Fruit fly (Drosophila melanogaster): Measurements from ENCODE around the gene CG18170.
A peak's percentile ranks its signal among the peaks of the same experiment; 100 is the strongest.

Gene CG18170

DNA sequence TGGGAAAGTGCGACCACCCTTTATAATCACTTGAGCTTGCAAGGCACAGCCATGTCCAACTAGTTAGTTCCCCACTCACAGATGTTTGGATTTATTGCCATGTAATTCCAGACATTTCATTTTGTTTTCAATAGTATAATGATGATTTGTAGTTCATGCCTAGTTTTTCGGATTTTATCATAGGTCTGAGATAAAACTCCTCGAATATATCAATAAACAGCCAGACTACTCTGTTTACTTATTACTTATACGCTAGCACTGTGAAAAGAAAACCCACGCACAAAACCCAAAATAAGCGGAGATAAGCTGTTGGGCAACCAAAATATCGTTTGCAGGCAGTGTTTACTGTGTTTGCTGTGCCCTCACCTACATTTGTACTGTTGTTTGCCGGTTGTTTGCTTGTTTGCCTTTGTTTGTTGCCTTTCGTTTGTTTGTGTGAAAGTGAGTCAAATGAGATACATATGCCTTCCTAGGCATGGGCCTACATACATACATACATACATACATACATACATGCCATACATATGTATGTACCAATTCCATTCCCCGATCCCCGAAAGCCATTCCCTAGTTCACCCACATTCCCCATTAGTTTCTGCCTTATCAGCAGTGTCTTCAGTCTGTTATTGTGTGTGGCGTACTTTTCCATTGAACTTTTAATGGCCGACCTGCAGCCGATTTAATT is 23.4 kb upstream of the CG18170 start (continued):
- TF ChIP-seq CG31365 (tag; optimal IDR thresholded peaks at IDR 0.05) (peak; percentile 62), lbe (GFP tag; optimal IDR thresholded peaks at IDR 0.05) (no peak), CG2889 (GFP tag; IDR thresholded peaks at IDR 0.05) (0 out of 3 replicates have a peak, but pooled peaks have one; percentile 32), CG15479 (GFP tag; optimal IDR thresholded peaks at IDR 0.05) (peak; percentile 80), unpg (GFP tag; optimal IDR thresholded peaks at IDR 0.05) (peak; percentile 60), CG10321 (GFP tag; IDR thresholded peaks at IDR 0.05) (no peak), pros (GFP tag; optimal IDR thresholded peaks at IDR 0.05) (peak; percentile 48), CG10366 (GFP tag; IDR thresholded peaks at IDR 0.05) (peak; percentile 19), C15 (GFP tag; IDR thresholded peaks at IDR 0.05) (no peak), CG9437 (GFP tag; optimal IDR thresholded peaks at IDR 0.05) (peak; percentile 6), knrl (GFP tag; IDR thresholded peaks at IDR 0.05; ENCODE audit: partially characterized antibody) (no peak), CG18619 (GFP tag; optimal IDR thresholded peaks at IDR 0.05) (peak; percentile 60), CG5180 (GFP tag; optimal IDR thresholded peaks at IDR 0.05) (peak; percentile 74), CG1832 (GFP tag; optimal IDR thresholded peaks at IDR 0.05) (no peak), CG34422 (GFP tag; IDR thresholded peaks at IDR 0.05) (no peak), CG14965 (GFP tag; optimal IDR thresholded peaks at IDR 0.05; ENCODE audit: borderline replicate concordance) (peak; percentile 60), CG15011 (GFP tag; optimal IDR thresholded peaks at IDR 0.05) (peak; percentile 71), dimm (GFP tag; IDR thresholded peaks at IDR 0.05) (no peak), ash1 (GFP tag; optimal IDR thresholded peaks at IDR 0.05) (peak; percentile 57), CG2116 (GFP tag; optimal IDR thresholded peaks at IDR 0.05) (peak; percentile 58), Myb (GFP tag; optimal IDR thresholded peaks at IDR 0.05) (peak; percentile 39), BtbVII (GFP tag; optimal IDR thresholded peaks at IDR 0.05) (peak; percentile 53), MTF-1 (GFP tag; optimal IDR thresholded peaks at IDR 0.05; ENCODE audit: borderline replicate concordance) (peak; percentile 90), Atf3 (GFP tag; optimal IDR thresholded peaks at IDR 0.05) (peak; percentile 7), CG17912 (GFP tag; optimal IDR thresholded peaks at IDR 0.05) (peak; percentile 64), CG31441 (GFP tag; IDR thresholded peaks at IDR 0.05) (peak; percentile 62; the same call in 1 of the 2 replicates), CG12236 (GFP tag; optimal IDR thresholded peaks at IDR 0.05) (peak; percentile 48), trh (GFP tag; optimal IDR thresholded peaks at IDR 0.05) (peak; percentile 54), CG17359 (tag; optimal IDR thresholded peaks at IDR 0.05) (peak; percentile 78), CG5953 (GFP tag; IDR thresholded peaks at IDR 0.05) (no peak; the same call in none of the 2 replicates), dpn (GFP tag; optimal IDR thresholded peaks at IDR 0.05) (peak; percentile 50 to 54), CG10209 (GFP tag; optimal IDR thresholded peaks at IDR 0.05) (peak; percentile 81), danr (GFP tag; IDR thresholded peaks at IDR 0.05) (no peak), CG12769 (tag; optimal IDR thresholded peaks at IDR 0.05) (peak; percentile 50), gsb (GFP tag; IDR thresholded peaks at IDR 0.05) (no peak), vvl (GFP tag; IDR thresholded peaks at IDR 0.05) (peak; percentile 37), CG7372 (GFP tag; IDR thresholded peaks at IDR 0.05) (no peak), hth (optimal IDR thresholded peaks at IDR 0.05) (no peak), CG9215 (GFP tag; IDR thresholded peaks at IDR 0.05) (no peak), ttk (GFP tag; IDR thresholded peaks at IDR 0.05) (0 out of 2 replicates have a peak, but pooled peaks have one; percentile 17), exex (tag; optimal IDR thresholded peaks at IDR 0.05) (peak; percentile 20), CG7786 (GFP tag; optimal IDR thresholded peaks at IDR 0.05) (peak; percentile 46), CG3726 (GFP tag; IDR thresholded peaks at IDR 0.05) (0 out of 3 replicates have a peak, but pooled peaks have one; percentile 49), da (GFP tag; optimal IDR thresholded peaks at IDR 0.05) (peak; percentile 68), Six4 (GFP tag; optimal IDR thresholded peaks at IDR 0.05) (peak; percentile 67), CG18764 (GFP tag; optimal IDR thresholded peaks at IDR 0.05) (peak; percentile 78), CG31224 (GFP tag; IDR thresholded peaks at IDR 0.05) (no peak), H2.0 (GFP tag; IDR thresholded peaks at IDR 0.05) (peak; percentile 52), twi (tag; optimal IDR thresholded peaks at IDR 0.05) (peak; percentile 75), Elba2 (GFP tag; optimal IDR thresholded peaks at IDR 0.05) (no peak)

All from whole organism, embryonic.